Worm (Caenorhabditis elegans): Measurements from ENCODE around the gene rab-6.2.

DNA sequence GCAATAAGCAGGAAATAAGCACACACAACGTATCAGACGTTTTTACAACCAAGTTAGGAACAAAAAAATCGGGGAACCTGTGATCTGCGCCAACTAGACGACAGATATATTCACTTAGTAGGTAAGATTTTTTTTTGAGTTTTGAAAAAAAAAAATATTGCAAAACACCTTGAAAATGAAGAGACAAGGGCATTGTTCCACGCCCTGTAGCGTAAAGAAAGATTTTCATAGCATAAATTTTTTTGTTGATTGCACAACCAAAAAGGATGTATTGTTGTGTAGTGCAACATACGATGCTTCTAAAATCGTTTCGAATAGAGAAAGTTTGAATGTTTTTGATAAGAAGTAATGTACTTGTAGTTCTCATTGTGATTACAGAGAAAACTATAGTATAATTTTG lies 42.1 kb upstream of the rab-6.2 start:
- TF ChIP-seq tra-4 (tag; optimal IDR thresholded peaks at IDR 0.05) (no peak), ceh-36 (tag; optimal IDR thresholded peaks at IDR 0.05) (no peak), ama-1 (optimal IDR thresholded peaks at IDR 0.05) (no peak), hnd-1 (tag; optimal IDR thresholded peaks at IDR 0.05) (no peak), hmbx-1 (tag; optimal IDR thresholded peaks at IDR 0.05) (no peak)

Data from whole organism, early embryonic.